Worm (Caenorhabditis elegans): ENCODE measurements around the gene chk-1.

DNA sequence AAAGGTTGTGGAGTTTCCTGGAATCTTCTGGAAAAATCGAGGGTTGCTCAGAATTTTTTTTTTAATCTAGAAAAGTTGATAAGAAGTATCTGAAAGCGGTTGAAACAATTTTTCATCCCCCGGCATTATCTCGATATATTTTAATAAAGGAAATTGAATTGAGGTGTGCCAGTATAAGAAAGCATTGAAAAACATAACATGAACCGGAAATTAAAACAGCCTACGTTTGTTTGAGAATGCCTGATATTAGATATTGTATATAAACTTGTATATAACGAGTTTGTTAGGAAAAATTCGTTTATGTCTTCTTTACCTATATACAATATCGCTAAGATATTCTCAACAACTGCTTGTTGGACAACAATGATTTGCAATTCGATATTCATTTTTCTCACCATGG is 34.5 kb downstream of the chk-1 start, which contains the start of gene str-30:
- TF ChIP-seq snpc-4 (GFP tag; optimal IDR thresholded peaks at IDR 0.05) (no peak), snpc-4 (tag; optimal IDR thresholded peaks at IDR 0.05) (no peak), nfya-2 (GFP tag; IDR thresholded peaks at IDR 0.05) (no peak), F57C9.4 (tag; optimal IDR thresholded peaks at IDR 0.05) (no peak), ama-1 (optimal IDR thresholded peaks at IDR 0.05) (no peak), ama-1 (GFP tag; optimal IDR thresholded peaks at IDR 0.05) (no peak), ceh-40 (GFP tag; IDR thresholded peaks at IDR 0.05) (no peak), unc-62 (GFP tag; optimal IDR thresholded peaks at IDR 0.05) (no peak), tbx-9 (tag; optimal IDR thresholded peaks at IDR 0.05; ENCODE audit: borderline replicate concordance) (no peak), lin-26 (GFP tag; IDR thresholded peaks at IDR 0.05) (no peak), D2030.7 (GFP tag; IDR thresholded peaks at IDR 0.05) (no peak), B0019.2 (GFP tag; conservative IDR thresholded peaks at IDR 0.05) (no peak), hmg-20 (GFP tag; IDR thresholded peaks at IDR 0.05) (no peak)

Measured in whole organism, young adult.